Worm (Caenorhabditis elegans): ENCODE measurements around the gene BE10.1.

ce11 chrIII:12806712-12807111 lies 17.4 kb upstream of the BE10.1 start, which contains the start of gene BE10.5:
- TF ChIP-seq lsy-2 (tag; optimal IDR thresholded peaks at IDR 0.05): no peak
- TF ChIP-seq blmp-1 (tag; optimal IDR thresholded peaks at IDR 0.05): no peak
- no peak for TF ChIP-seq sptf-1 (tag; optimal IDR thresholded peaks at IDR 0.05)
- no peak for TF ChIP-seq mep-1 (tag; optimal IDR thresholded peaks at IDR 0.05)
- no peak for TF ChIP-seq nhr-28 (tag; optimal IDR thresholded peaks at IDR 0.05)
- TF ChIP-seq ceh-39 (tag; optimal IDR thresholded peaks at IDR 0.05): no peak
- TF ChIP-seq hlh-1 (tag; optimal IDR thresholded peaks at IDR 0.05): no peak

Measured in whole organism, mixed stage, embryonic.